Fruit fly (Drosophila melanogaster) whole organism, pupa: ENCODE results near the gene Jon66Cii.

Experiments used
- CG10348 ChIP-seq: fragments of 200-800 bp; sonication (Bioruptor generic); IDR thresholded peaks from 2 replicates; pipeline ENCODE4 v1.3.6; 2022; ENCODE audit warnings: missing biosample characterization, missing genetic modification characterization
- CG12605 ChIP-seq: fragments of 200-800 bp; sonication (Bioruptor generic); IDR thresholded peaks from 2 replicates; pipeline ENCODE4 v1.3.6; 2022; ENCODE audit warnings: missing biosample characterization, missing genetic modification characterization
- CG13204 ChIP-seq: fragments of 200-800 bp; sonication (Bioruptor generic); optimal IDR thresholded peaks from 2 replicates; lab custom pipeline; 2018; ENCODE audit warnings: missing biosample characterization, mild to moderate bottlenecking, missing genetic modification characterization, moderate library complexity
- CG14655 ChIP-seq: fragments of 200-800 bp; sonication (Bioruptor generic); optimal IDR thresholded peaks from 3 replicates; lab custom pipeline; 2017; ENCODE audit warnings: mild to moderate bottlenecking, missing biosample characterization, missing genetic modification reagents, missing genetic modification characterization
- CG17806 ChIP-seq: fragments of 200-800 bp; sonication (Bioruptor generic); optimal IDR thresholded peaks from 2 replicates; lab custom pipeline; 2018; ENCODE audit warnings: missing biosample characterization, mild to moderate bottlenecking, missing genetic modification characterization, moderate library complexity
- CG34367 ChIP-seq: fragments of 200-800 bp; sonication (Bioruptor generic); optimal IDR thresholded peaks from 2 replicates; lab custom pipeline; 2018; ENCODE audit warnings: missing biosample characterization, mild to moderate bottlenecking, missing genetic modification characterization
- CG8159 ChIP-seq: fragments of 200-800 bp; sonication (Bioruptor generic); optimal IDR thresholded peaks from 3 replicates; lab custom pipeline; 2018; ENCODE audit warnings: missing biosample characterization, mild to moderate bottlenecking, missing genetic modification characterization, moderate library complexity
- CG9948 ChIP-seq: fragments of 200-800 bp; sonication (Bioruptor generic); optimal IDR thresholded peaks from 2 replicates; lab custom pipeline; 2018; ENCODE audit warnings: missing biosample characterization, mild to moderate bottlenecking, missing genetic modification characterization, moderate library complexity
- EcR ChIP-seq: fragments of 200-800 bp; sonication (Bioruptor generic); optimal IDR thresholded peaks from 3 replicates; lab custom pipeline; 2019; ENCODE audit warnings: missing biosample characterization, missing genetic modification characterization, mild to moderate bottlenecking, moderate library complexity, missing genetic modification reagents
- Pif1A ChIP-seq: fragments of 200-800 bp; sonication (Bioruptor generic); optimal IDR thresholded peaks from 3 replicates; lab custom pipeline; 2016; ENCODE audit warnings: missing biosample characterization, missing genetic modification characterization
- Pif1B ChIP-seq: fragments of 200-800 bp; sonication (Bioruptor generic); optimal IDR thresholded peaks from 3 replicates; lab custom pipeline; 2016; ENCODE audit warnings: missing biosample characterization, missing genetic modification characterization
- rn ChIP-seq: fragments of 200-800 bp; sonication (Bioruptor generic); IDR thresholded peaks from 2 replicates; pipeline ENCODE4 v1.3.6; 2022; ENCODE audit warnings: missing biosample characterization, missing genetic modification characterization

DNA sequence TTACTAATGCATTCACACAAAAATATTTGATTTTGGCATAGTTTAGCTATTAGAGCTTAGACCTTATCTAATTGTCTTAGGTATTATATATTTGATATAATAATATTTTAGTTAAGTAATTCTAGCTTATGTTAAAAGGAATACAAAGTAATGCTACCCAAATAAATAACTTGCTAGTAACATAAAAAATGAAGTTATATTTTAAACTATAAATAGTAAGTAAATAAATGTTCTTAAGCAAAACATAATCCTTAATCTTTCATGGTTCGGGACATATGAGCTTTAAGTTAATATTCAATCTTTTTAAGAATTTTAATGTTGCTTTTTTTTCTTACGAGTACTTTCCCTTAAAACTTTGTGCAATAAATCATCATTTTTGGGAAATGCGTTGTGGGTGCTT is 29.7 kb upstream of the Jon66Cii start:
- TF ChIP-seq CG9948 (tag; lab: Kevin White, UChicago) (peak; percentile 7), CG8159 (tag; lab: Kevin White, UChicago) (peak; percentile 40), EcR (GFP tag; lab: Kevin White, UChicago) (no peak), CG10348 (GFP tag; lab: Robert Waterston, UW) (no peak), CG14655 (GFP tag; lab: Kevin White, UChicago) (no peak), CG13204 (no peak), rn (GFP tag; lab: Robert Waterston, UW) (no peak), Pif1A (GFP tag; lab: Kevin White, UChicago) (no peak), CG17806 (tag; lab: Kevin White, UChicago) (peak; percentile 15), Pif1B (GFP tag; lab: Kevin White, UChicago) (peak; percentile 20), CG34367 (tag; lab: Kevin White, UChicago) (no peak), CG12605 (GFP tag; lab: Robert Waterston, UW) (no peak)
